Worm (Caenorhabditis elegans): ENCODE data around the gene uvs-1.

uvs-1 gene

ce11 chrV:7804064-7804800, at the start of gene uvs-1 (continued):
- TF ChIP-seq aptf-2 (GFP tag; conservative IDR thresholded peaks at IDR 0.05) (no peak), nhr-80 (tag; optimal IDR thresholded peaks at IDR 0.05) (peak; percentile 47), unc-62 (GFP tag; optimal IDR thresholded peaks at IDR 0.05) (no peak), let-607 (tag; optimal IDR thresholded peaks at IDR 0.05) (no peak), Y95B8A.8 (GFP tag; IDR thresholded peaks at IDR 0.05) (no peak), fkh-3 (tag; optimal IDR thresholded peaks at IDR 0.05) (no peak), repo-1 (tag; optimal IDR thresholded peaks at IDR 0.05) (no peak), madf-8 (GFP tag; conservative IDR thresholded peaks at IDR 0.05) (peak; percentile 83), ama-1 (optimal IDR thresholded peaks at IDR 0.05) (peak; percentile 32), ama-1 (GFP tag; optimal IDR thresholded peaks at IDR 0.05) (no peak), efl-1 (GFP tag; optimal IDR thresholded peaks at IDR 0.05) (peak; percentile 89), hrde-1 (tag; optimal IDR thresholded peaks at IDR 0.05; ENCODE audit: borderline replicate concordance) (no peak), xnd-1 (tag; optimal IDR thresholded peaks at IDR 0.05) (peak; percentile 58), rcor-1 (GFP tag; IDR thresholded peaks at IDR 0.05) (no peak), ceh-91 (GFP tag; IDR thresholded peaks at IDR 0.05) (peak; percentile 71), madf-10 (tag; optimal IDR thresholded peaks at IDR 0.05) (peak; percentile 36), lin-26 (GFP tag; IDR thresholded peaks at IDR 0.05) (0 out of 2 replicates have a peak, but pooled peaks have one; percentile 7), F49E8.2 (tag; optimal IDR thresholded peaks at IDR 0.05; ENCODE audit: insufficient read depth) (no peak), let-526 (GFP tag; IDR thresholded peaks at IDR 0.05) (0 out of 2 replicates have a peak, but pooled peaks have one; percentile 20), nhr-90 (tag; optimal IDR thresholded peaks at IDR 0.05) (no peak), attf-5 (GFP tag; optimal IDR thresholded peaks at IDR 0.05) (peak; percentile 75), die-1 (tag; optimal IDR thresholded peaks at IDR 0.05) (no peak), Y53F4B.3 (GFP tag; IDR thresholded peaks at IDR 0.05) (no peak), C06A6.2 (GFP tag; conservative IDR thresholded peaks at IDR 0.05) (no peak), F37B4.10 (GFP tag; IDR thresholded peaks at IDR 0.05) (no peak), hsf-1 (GFP tag; IDR thresholded peaks at IDR 0.05) (peak; percentile 78), lir-1 (GFP tag; conservative IDR thresholded peaks at IDR 0.05) (no peak), ceh-40 (GFP tag; IDR thresholded peaks at IDR 0.05) (no peak), tbp1 (GFP tag; optimal IDR thresholded peaks at IDR 0.05) (no peak)

- TF ChIP-seq unc-62 (GFP tag; optimal IDR thresholded peaks at IDR 0.05) (no peak), F57A8.1 (GFP tag; optimal IDR thresholded peaks at IDR 0.05) (no peak), hmg-20 (GFP tag; IDR thresholded peaks at IDR 0.05) (no peak), gei-17 (GFP tag; optimal IDR thresholded peaks at IDR 0.05) (no peak), egl-18 (GFP tag; IDR thresholded peaks at IDR 0.05) (no peak), hsf-1 (GFP tag; IDR thresholded peaks at IDR 0.05) (peak; percentile 84), tbp1 (GFP tag; optimal IDR thresholded peaks at IDR 0.05) (no peak), nfya-2 (GFP tag; IDR thresholded peaks at IDR 0.05) (no peak), egl-44 (GFP tag; IDR thresholded peaks at IDR 0.05) (no peak), F37B4.10 (GFP tag; IDR thresholded peaks at IDR 0.05) (no peak), snpc-4 (GFP tag; optimal IDR thresholded peaks at IDR 0.05) (no peak), snpc-4 (tag; optimal IDR thresholded peaks at IDR 0.05) (no peak), atf-7 (tag; optimal IDR thresholded peaks at IDR 0.05) (no peak), ceh-91 (GFP tag; IDR thresholded peaks at IDR 0.05) (no peak), attf-6 (GFP tag; IDR thresholded peaks at IDR 0.05) (peak; percentile 38; the same call in 1 of the 2 replicates), akir-1 (GFP tag; optimal IDR thresholded peaks at IDR 0.05) (no peak), snpc-1.3 (tag; optimal IDR thresholded peaks at IDR 0.05; ENCODE audit: insufficient read depth) (no peak), F49E8.2 (tag; optimal IDR thresholded peaks at IDR 0.05; ENCODE audit: insufficient read depth) (peak; percentile 73), K12H6.12 (tag; optimal IDR thresholded peaks at IDR 0.05) (no peak), madf-10 (tag; optimal IDR thresholded peaks at IDR 0.05) (no peak), ekl-4 (GFP tag; IDR thresholded peaks at IDR 0.05) (0 out of 2 replicates have a peak, but pooled peaks have one; percentile 56), madf-6 (GFP tag; IDR thresholded peaks at IDR 0.05) (peak; percentile 29; the same call in 1 of the 2 replicates)
Measured at ce11 chrV:7852078-7852477, 48.1 kb upstream of the uvs-1 start.
